Worm (Caenorhabditis elegans) whole organism, L3 larva: Measurements from ENCODE around the gene F16G10.6.

ENCODE experiments used
- ama-1 ChIP-seq: fragments of 150-350 bp; optimal IDR thresholded peaks from 2 replicates; lab custom pipeline; 2018
- lin-15B ChIP-seq: fragments of 150-350 bp; optimal IDR thresholded peaks from 2 replicates; lab custom pipeline; 2014; ENCODE audit warnings: missing biosample characterization, missing genetic modification characterization
- nhr-12 ChIP-seq: fragments of 150-350 bp; optimal IDR thresholded peaks from 2 replicates; lab custom pipeline; 2014; ENCODE audit warnings: missing biosample characterization, missing genetic modification characterization
- nhr-25 ChIP-seq: sonication (generic microtip); optimal IDR thresholded peaks from 2 replicates; lab custom pipeline; 2017; ENCODE audit warnings: missing biosample characterization, missing genetic modification characterization
- nhr-28 ChIP-seq: fragments of 150-350 bp; optimal IDR thresholded peaks from 2 replicates; lab custom pipeline; 2014; ENCODE audit warnings: missing biosample characterization, missing genetic modification characterization
- nhr-77 ChIP-seq: fragments of 150-350 bp; optimal IDR thresholded peaks from 2 replicates; lab custom pipeline; 2014; ENCODE audit warnings: missing biosample characterization, missing genetic modification characterization
- sea-2 ChIP-seq: fragments of 150-350 bp; sonication (generic microtip); optimal IDR thresholded peaks from 4 replicates; lab custom pipeline; 2014; ENCODE audit warnings: missing biosample characterization, missing genetic modification reagents, missing genetic modification characterization
- snpc-4 ChIP-seq: fragments of 150-350 bp; optimal IDR thresholded peaks from 2 replicates; lab custom pipeline; 2014; ENCODE audit warnings: missing biosample characterization, missing genetic modification characterization
- unc-62 ChIP-seq: fragments of 150-350 bp; sonication (generic microtip); optimal IDR thresholded peaks from 4 replicates; lab custom pipeline; 2014; ENCODE audit warnings: missing biosample characterization, missing genetic modification reagents, missing genetic modification characterization

DNA sequence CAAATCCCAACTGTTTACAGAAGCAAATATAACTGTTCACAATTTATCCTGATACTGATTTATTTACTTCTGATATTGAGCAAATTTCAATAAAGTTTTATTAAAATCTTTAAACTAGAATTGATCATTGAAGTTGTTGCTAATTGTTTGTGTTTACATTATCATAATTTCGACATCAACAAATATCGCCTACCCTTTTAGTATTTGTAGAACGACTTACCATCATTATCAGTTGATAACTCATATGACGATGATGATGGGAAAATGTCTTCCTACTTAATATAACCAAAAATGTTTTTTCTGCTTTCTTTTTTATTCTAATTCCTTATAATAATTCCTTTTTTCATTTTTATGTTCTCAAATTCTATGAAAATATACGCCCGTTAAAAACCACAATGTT lies 43.0 kb upstream of the F16G10.6 start:
- TF ChIP-seq nhr-12 (tag; lab: Kevin White, UChicago), result no peak
- TF ChIP-seq snpc-4 (tag; lab: Kevin White, UChicago), result no peak
- no peak for TF ChIP-seq nhr-28 (tag; lab: Kevin White, UChicago)
- TF ChIP-seq unc-62 (GFP tag; lab: Kevin White, UChicago), result no peak
- TF ChIP-seq ama-1 (lab: Kevin White, UChicago), result no peak
- TF ChIP-seq nhr-25 (tag; lab: Kevin White, UChicago), result no peak
- no peak for TF ChIP-seq sea-2 (GFP tag; lab: Kevin White, UChicago)
- TF ChIP-seq lin-15B (tag; lab: Kevin White, UChicago), result no peak
- TF ChIP-seq nhr-77 (tag; lab: Kevin White, UChicago), result no peak
